Fruit fly (Drosophila melanogaster): Measurements from ENCODE around the gene CG5665.

DNA sequence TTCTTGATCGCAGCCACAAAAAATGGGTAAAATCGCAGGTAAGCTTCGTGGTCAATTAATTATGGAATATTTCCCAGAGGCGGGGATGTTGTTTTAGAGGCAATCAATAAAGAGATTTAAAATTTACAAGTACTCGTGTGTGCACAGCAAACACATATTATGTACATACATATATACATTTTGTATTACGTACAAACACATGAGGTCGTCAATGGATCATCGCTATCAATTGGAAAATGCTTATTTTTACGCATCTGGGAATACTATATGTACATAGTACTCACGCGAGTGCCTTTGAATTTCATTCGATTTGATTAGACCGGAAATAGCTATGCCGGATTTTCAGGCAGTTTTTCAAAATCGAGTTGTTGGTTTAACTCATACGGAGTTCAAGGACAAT is 40.6 kb upstream of the CG5665 start:
- no peak for TF ChIP-seq CG32006 (GFP tag; optimal IDR thresholded peaks at IDR 0.05)
- no peak for TF ChIP-seq Lpt (GFP tag; optimal IDR thresholded peaks at IDR 0.05)
- TF ChIP-seq OdsH (GFP tag; optimal IDR thresholded peaks at IDR 0.05), result no peak
- no peak for TF ChIP-seq Blimp-1 (GFP tag; optimal IDR thresholded peaks at IDR 0.05)
- TF ChIP-seq Gug (GFP tag; IDR thresholded peaks at IDR 0.05), result no peak
- no peak for TF ChIP-seq Ets21C (GFP tag; optimal IDR thresholded peaks at IDR 0.05)
- TF ChIP-seq CG3919 (GFP tag; optimal IDR thresholded peaks at IDR 0.05), result no peak
- no peak for TF ChIP-seq eg (GFP tag; IDR thresholded peaks at IDR 0.05)
- TF ChIP-seq Met (GFP tag; optimal IDR thresholded peaks at IDR 0.05), result no peak
- no peak for TF ChIP-seq Eip75B (GFP tag; optimal IDR thresholded peaks at IDR 0.05)

Measured in whole organism, prepupa.